Fruit fly (Drosophila melanogaster): ENCODE data around the gene Larp4B.

The Larp4B gene

dm6 chr3L:3179474-3179873 lies 45.2 kb upstream of the Larp4B start (continued):
- peak; percentile 77 for TF ChIP-seq pum (GFP tag; optimal IDR thresholded peaks at IDR 0.05)
- TF ChIP-seq CG12104 (GFP tag; optimal IDR thresholded peaks at IDR 0.05) = peak; percentile 70
- peak; percentile 63 for TF ChIP-seq CG32767 (GFP tag; IDR thresholded peaks at IDR 0.05)
- peak; percentile 56 for TF ChIP-seq Jarid2 (GFP tag; optimal IDR thresholded peaks at IDR 0.05)
- TF ChIP-seq CG31224 (GFP tag; IDR thresholded peaks at IDR 0.05) = peak; percentile 82
- no peak for TF ChIP-seq fru (optimal IDR thresholded peaks at IDR 0.05)
- TF ChIP-seq CG14710 (tag; optimal IDR thresholded peaks at IDR 0.05) = peak; percentile 83
- TF ChIP-seq Dip3 (GFP tag; optimal IDR thresholded peaks at IDR 0.05) = peak; percentile 77
- no peak for TF ChIP-seq bbx (GFP tag; IDR thresholded peaks at IDR 0.05; ENCODE audit: partially characterized antibody)
- no peak for TF ChIP-seq br (optimal IDR thresholded peaks at IDR 0.05)
- TF ChIP-seq CG30431 (GFP tag; optimal IDR thresholded peaks at IDR 0.05) = peak; percentile 76
- no peak for TF ChIP-seq Nf-YC (tag; optimal IDR thresholded peaks at IDR 0.05)
- peak; percentile 92 for TF ChIP-seq CG10979 (tag; optimal IDR thresholded peaks at IDR 0.05)
- TF ChIP-seq CG10209 (GFP tag; optimal IDR thresholded peaks at IDR 0.05) = peak; percentile 79
- peak; percentile 94 for TF ChIP-seq Rfx (GFP tag; IDR thresholded peaks at IDR 0.05)
- no peak for TF ChIP-seq Dfd (GFP tag; optimal IDR thresholded peaks at IDR 0.05)
- peak; percentile 55 for TF ChIP-seq CG7271 (tag; optimal IDR thresholded peaks at IDR 0.05)
- peak; percentile 90 for TF ChIP-seq Drgx (GFP tag; IDR thresholded peaks at IDR 0.05)
- TF ChIP-seq Sox100B (GFP tag; optimal IDR thresholded peaks at IDR 0.05) = no peak
- TF ChIP-seq CG6254 (GFP tag; optimal IDR thresholded peaks at IDR 0.05) = peak; percentile 88
- TF ChIP-seq MBD-R2 (GFP tag; IDR thresholded peaks at IDR 0.05) = peak; percentile 76
- peak; percentile 53; the same call in 1 of the 2 replicates for TF ChIP-seq sens-2 (GFP tag; IDR thresholded peaks at IDR 0.05)
- peak; percentile 85 for TF ChIP-seq CG4854 (GFP tag; optimal IDR thresholded peaks at IDR 0.05)
- peak; percentile 78 for TF ChIP-seq CG7357 (GFP tag; IDR thresholded peaks at IDR 0.05)
- TF ChIP-seq bab2 (GFP tag; optimal IDR thresholded peaks at IDR 0.05) = peak; percentile 88
- TF ChIP-seq dan (GFP tag; IDR thresholded peaks at IDR 0.05) = peak; percentile 65
- no peak for TF ChIP-seq Hmx (GFP tag; optimal IDR thresholded peaks at IDR 0.05)
- TF ChIP-seq Hsf (GFP tag; optimal IDR thresholded peaks at IDR 0.05) = peak; percentile 82
- no peak for TF ChIP-seq insv (GFP tag; optimal IDR thresholded peaks at IDR 0.05)
- peak; percentile 87 for TF ChIP-seq Oli (tag; optimal IDR thresholded peaks at IDR 0.05)
- TF ChIP-seq Atf6 (GFP tag; IDR thresholded peaks at IDR 0.05) = peak; percentile 90
- TF ChIP-seq ems (GFP tag; optimal IDR thresholded peaks at IDR 0.05) = peak; percentile 88
- TF ChIP-seq lola (GFP tag; optimal IDR thresholded peaks at IDR 0.05) = peak in 1 of 3 experiments; percentile 80
- peak; percentile 94 for TF ChIP-seq Ada2b (GFP tag; IDR thresholded peaks at IDR 0.05)
- TF ChIP-seq CG1529 (GFP tag; optimal IDR thresholded peaks at IDR 0.05) = peak; percentile 62
- TF ChIP-seq CG4617 (GFP tag; optimal IDR thresholded peaks at IDR 0.05; ENCODE audit: borderline replicate concordance) = no peak
- peak; percentile 97 for TF ChIP-seq sens (GFP tag)
- peak; percentile 81 for TF ChIP-seq CG13424 (tag; optimal IDR thresholded peaks at IDR 0.05)
- TF ChIP-seq CG30020 (tag; optimal IDR thresholded peaks at IDR 0.05) = no peak
- no peak for TF ChIP-seq CG8478 (optimal IDR thresholded peaks at IDR 0.05)
- no peak for TF ChIP-seq lov (optimal IDR thresholded peaks at IDR 0.05)
- peak; percentile 79; the same call in 1 of the 3 replicates for TF ChIP-seq lov (GFP tag; IDR thresholded peaks at IDR 0.05)
- no peak for TF ChIP-seq dmrt99B (tag; optimal IDR thresholded peaks at IDR 0.05)
- TF ChIP-seq croc (GFP tag; conservative IDR thresholded peaks at IDR 0.05) = peak; percentile 83
- TF ChIP-seq tin (GFP tag; optimal IDR thresholded peaks at IDR 0.05) = peak; percentile 86
- peak; percentile 84 for TF ChIP-seq CG8924 (tag; optimal IDR thresholded peaks at IDR 0.05)
- TF ChIP-seq CG3281 (GFP tag; optimal IDR thresholded peaks at IDR 0.05) = peak; percentile 93
- TF ChIP-seq Spps (tag; optimal IDR thresholded peaks at IDR 0.05) = peak; percentile 86
- peak; percentile 85 for TF ChIP-seq cwo (GFP tag; optimal IDR thresholded peaks at IDR 0.05)
- TF ChIP-seq CG14014 (GFP tag; IDR thresholded peaks at IDR 0.05) = peak; percentile 89
- peak; percentile 68 for TF ChIP-seq schlank (tag; optimal IDR thresholded peaks at IDR 0.05)
- peak; percentile 61 for TF ChIP-seq CG8089 (GFP tag; optimal IDR thresholded peaks at IDR 0.05)

Measured in whole organism, embryonic.